Worm (Caenorhabditis elegans): ENCODE results near the gene F28G4.3.

ce11 chrV:16266514-16266913, 21.0 kb downstream of the F28G4.3 start, which contains the start of gene T13F3.4:
- TF ChIP-seq pqm-1 (tag; optimal IDR thresholded peaks at IDR 0.05) (no peak), tbx-2 (tag; optimal IDR thresholded peaks at IDR 0.05) (no peak), pag-3 (tag; optimal IDR thresholded peaks at IDR 0.05; ENCODE audit: borderline replicate concordance) (no peak), nhr-11 (tag; optimal IDR thresholded peaks at IDR 0.05) (no peak), ref-2 (tag; optimal IDR thresholded peaks at IDR 0.05) (no peak), tbx-7 (tag; optimal IDR thresholded peaks at IDR 0.05) (no peak), hlh-6 (tag; optimal IDR thresholded peaks at IDR 0.05) (no peak), ceh-2 (tag; optimal IDR thresholded peaks at IDR 0.05) (no peak), ama-1 (optimal IDR thresholded peaks at IDR 0.05) (no peak), dve-1 (tag; optimal IDR thresholded peaks at IDR 0.05) (no peak), hlh-30 (tag; optimal IDR thresholded peaks at IDR 0.05; ENCODE audit: insufficient read depth) (no peak)
